Worm (Caenorhabditis elegans) whole organism, late embryonic: Measurements from ENCODE around the gene Y116A8C.465.

Source experiments
- C08G9.2 ChIP-seq: sonication (generic microtip); optimal IDR thresholded peaks from 2 replicates; lab custom pipeline; 2016; ENCODE audit warnings: mild to moderate bottlenecking, missing genetic modification characterization, moderate library complexity, missing compliant biosample characterization
- C38D4.7 ChIP-seq: fragments of 200-800 bp; sonication (Bioruptor generic); optimal IDR thresholded peaks from 2 replicates; lab custom pipeline; 2018; ENCODE audit warnings: mild to moderate bottlenecking, missing genetic modification characterization, moderate library complexity, missing compliant biosample characterization
- F13H6.1 ChIP-seq: sonication (generic microtip); optimal IDR thresholded peaks from 2 replicates; lab custom pipeline; 2016; ENCODE audit warnings: missing genetic modification characterization, missing compliant biosample characterization
- K02D7.2 ChIP-seq: sonication (generic microtip); optimal IDR thresholded peaks from 2 replicates; lab custom pipeline; 2017; ENCODE audit warnings: mild to moderate bottlenecking, missing genetic modification characterization, missing compliant biosample characterization
- K09A11.1 ChIP-seq: sonication (generic microtip); optimal IDR thresholded peaks from 2 replicates; lab custom pipeline; 2017; ENCODE audit warnings: antibody characterized with exemption, mild to moderate bottlenecking, missing genetic modification characterization, missing compliant biosample characterization; ENCODE audit not compliant: insufficient read depth
- Y22D7AL.16 ChIP-seq: sonication (generic microtip); optimal IDR thresholded peaks from 2 replicates; lab custom pipeline; 2016; ENCODE audit warnings: missing genetic modification characterization, missing compliant biosample characterization
- ahr-1 ChIP-seq: sonication (generic microtip); optimal IDR thresholded peaks from 2 replicates; lab custom pipeline; 2016; ENCODE audit warnings: missing genetic modification characterization, missing compliant biosample characterization
- ceh-14 ChIP-seq: sonication (generic microtip); optimal IDR thresholded peaks from 2 replicates; lab custom pipeline; 2016; ENCODE audit warnings: missing genotype, missing genetic modification characterization, missing compliant biosample characterization
- ceh-18 ChIP-seq: sonication (generic microtip); optimal IDR thresholded peaks from 2 replicates; lab custom pipeline; 2016; ENCODE audit warnings: missing genetic modification characterization, missing compliant biosample characterization
- ceh-2 ChIP-seq: sonication (generic microtip); optimal IDR thresholded peaks from 2 replicates; lab custom pipeline; 2016; ENCODE audit warnings: missing genotype, missing genetic modification characterization, missing compliant biosample characterization
- ceh-22 ChIP-seq: sonication (generic microtip); optimal IDR thresholded peaks from 2 replicates; lab custom pipeline; 2017; ENCODE audit warnings: missing biosample characterization, missing genetic modification characterization
- ceh-24 ChIP-seq: sonication (generic microtip); optimal IDR thresholded peaks from 2 replicates; lab custom pipeline; 2016; ENCODE audit warnings: mild to moderate bottlenecking, missing genetic modification characterization, missing compliant biosample characterization
- ceh-30 ChIP-seq: fragments of 150-350 bp; optimal IDR thresholded peaks from 2 replicates; lab custom pipeline; 2014; ENCODE audit warnings: missing biosample characterization, missing genetic modification characterization
- ceh-48 ChIP-seq: sonication (generic microtip); optimal IDR thresholded peaks from 2 replicates; lab custom pipeline; 2016; ENCODE audit warnings: missing genetic modification characterization, inconsistent platforms, missing compliant biosample characterization
- ceh-9 ChIP-seq: sonication (generic microtip); optimal IDR thresholded peaks from 2 replicates; lab custom pipeline; 2016; ENCODE audit warnings: mild to moderate bottlenecking, missing genetic modification characterization, inconsistent platforms, missing compliant biosample characterization
- dmd-4 ChIP-seq: sonication (generic microtip); optimal IDR thresholded peaks from 2 replicates; lab custom pipeline; 2016; ENCODE audit warnings: borderline replicate concordance, missing genetic modification characterization, missing compliant biosample characterization
- dve-1 ChIP-seq: sonication (generic microtip); optimal IDR thresholded peaks from 2 replicates; lab custom pipeline; 2017; ENCODE audit warnings: antibody characterized with exemption, mild to moderate bottlenecking, missing genetic modification characterization, missing compliant biosample characterization
- ets-4 ChIP-seq: sonication (generic microtip); optimal IDR thresholded peaks from 2 replicates; lab custom pipeline; 2016; ENCODE audit warnings: missing genetic modification characterization, missing compliant biosample characterization
- fax-1 ChIP-seq: sonication (generic microtip); optimal IDR thresholded peaks from 2 replicates; lab custom pipeline; 2016; ENCODE audit warnings: missing genotype, missing genetic modification characterization, missing compliant biosample characterization
- fkh-6 ChIP-seq: sonication (generic microtip); optimal IDR thresholded peaks from 2 replicates; lab custom pipeline; 2016; ENCODE audit warnings: missing genetic modification characterization, missing compliant biosample characterization
- gmeb-2 ChIP-seq: sonication (generic microtip); optimal IDR thresholded peaks from 2 replicates; lab custom pipeline; 2016; ENCODE audit warnings: missing genetic modification characterization, inconsistent platforms, missing compliant biosample characterization
- hlh-13 ChIP-seq: fragments of 200-800 bp; sonication (Bioruptor generic); optimal IDR thresholded peaks from 2 replicates; lab custom pipeline; 2018; ENCODE audit warnings: mild to moderate bottlenecking, missing genetic modification characterization, missing compliant biosample characterization
- hlh-15 ChIP-seq: sonication (generic microtip); optimal IDR thresholded peaks from 2 replicates; lab custom pipeline; 2016; ENCODE audit warnings: missing genetic modification characterization, missing compliant biosample characterization
- hlh-30 ChIP-seq: sonication (generic microtip); optimal IDR thresholded peaks from 2 replicates; lab custom pipeline; 2017; ENCODE audit warnings: antibody characterized with exemption, missing genetic modification characterization, missing compliant biosample characterization; ENCODE audit not compliant: insufficient read depth
- hlh-8 ChIP-seq: sonication (generic microtip); optimal IDR thresholded peaks from 2 replicates; lab custom pipeline; 2016; ENCODE audit warnings: missing genotype, missing genetic modification characterization, missing compliant biosample characterization
- lim-6 ChIP-seq: sonication (generic microtip); optimal IDR thresholded peaks from 2 replicates; lab custom pipeline; 2016; ENCODE audit warnings: missing genetic modification characterization, missing compliant biosample characterization
- lin-11 ChIP-seq: fragments of 200-800 bp; sonication (Bioruptor generic); optimal IDR thresholded peaks from 2 replicates; lab custom pipeline; 2018; ENCODE audit warnings: mild to moderate bottlenecking, missing genetic modification characterization, missing compliant biosample characterization
- madf-2 ChIP-seq: sonication (generic microtip); optimal IDR thresholded peaks from 2 replicates; lab custom pipeline; 2017; ENCODE audit warnings: missing genetic modification characterization, missing compliant biosample characterization
- mec-3 ChIP-seq: sonication (generic microtip); optimal IDR thresholded peaks from 2 replicates; lab custom pipeline; 2016; ENCODE audit warnings: borderline replicate concordance, missing genetic modification characterization, missing compliant biosample characterization
- nhr-11 ChIP-seq: fragments of 150-350 bp; optimal IDR thresholded peaks from 2 replicates; lab custom pipeline; 2014; ENCODE audit warnings: missing biosample characterization, missing genetic modification characterization
- nhr-232 ChIP-seq: sonication (generic microtip); optimal IDR thresholded peaks from 2 replicates; lab custom pipeline; 2016; ENCODE audit warnings: missing genetic modification characterization, missing compliant biosample characterization
- npax-4 ChIP-seq: sonication (generic microtip); optimal IDR thresholded peaks from 2 replicates; lab custom pipeline; 2016; ENCODE audit warnings: missing genetic modification characterization, missing compliant biosample characterization
- odd-2 ChIP-seq: sonication (generic microtip); optimal IDR thresholded peaks from 2 replicates; lab custom pipeline; 2017; ENCODE audit warnings: antibody characterized with exemption, mild to moderate bottlenecking, missing genetic modification characterization, missing compliant biosample characterization
- pat-9 ChIP-seq: fragments of 200-800 bp; sonication (Bioruptor generic); optimal IDR thresholded peaks from 2 replicates; lab custom pipeline; 2018; ENCODE audit warnings: mild to moderate bottlenecking, missing genetic modification characterization, moderate library complexity, missing compliant biosample characterization
- pax-1 ChIP-seq: fragments of 150-350 bp; optimal IDR thresholded peaks from 2 replicates; lab custom pipeline; 2014; ENCODE audit warnings: missing biosample characterization, missing genetic modification characterization
- pha-2 ChIP-seq: sonication (generic microtip); optimal IDR thresholded peaks from 2 replicates; lab custom pipeline; 2017; ENCODE audit warnings: mild to moderate bottlenecking, missing genetic modification characterization, missing compliant biosample characterization
- pha-4 ChIP-seq: fragments of 150-350 bp; optimal IDR thresholded peaks from 2 replicates; lab custom pipeline; 2018; ENCODE audit warnings: missing biosample characterization, missing genetic modification reagents, missing genetic modification characterization
- pros-1 ChIP-seq: fragments of 150-350 bp; optimal IDR thresholded peaks from 2 replicates; lab custom pipeline; 2014; ENCODE audit warnings: missing biosample characterization, missing genetic modification reagents, missing genetic modification characterization
- ref-2 ChIP-seq: sonication (generic microtip); optimal IDR thresholded peaks from 2 replicates; lab custom pipeline; 2016; ENCODE audit warnings: missing genetic modification characterization, missing compliant biosample characterization
- rnt-1 ChIP-seq: sonication (generic microtip); optimal IDR thresholded peaks from 2 replicates; lab custom pipeline; 2016; ENCODE audit warnings: missing genetic modification characterization, missing compliant biosample characterization
- sdc-2 ChIP-seq: sonication (generic microtip); optimal IDR thresholded peaks from 2 replicates; lab custom pipeline; 2016; ENCODE audit warnings: missing genotype, missing genetic modification characterization, missing compliant biosample characterization
- sox-2 ChIP-seq: fragments of 200-800 bp; sonication (Bioruptor generic); IDR thresholded peaks from 2 replicates; pipeline ENCODE4 v1.3.6; 2022; ENCODE audit warnings: missing genetic modification reagents, missing genetic modification characterization, missing compliant biosample characterization
- sox-4 ChIP-seq: sonication (generic microtip); optimal IDR thresholded peaks from 2 replicates; lab custom pipeline; 2017; ENCODE audit warnings: mild to moderate bottlenecking, missing genetic modification characterization, inconsistent platforms, missing compliant biosample characterization
- tbx-2 ChIP-seq: sonication (generic microtip); optimal IDR thresholded peaks from 2 replicates; lab custom pipeline; 2016; ENCODE audit warnings: missing genetic modification characterization, missing compliant biosample characterization
- ttx-3 ChIP-seq: sonication (generic microtip); optimal IDR thresholded peaks from 2 replicates; lab custom pipeline; 2016; ENCODE audit warnings: missing genetic modification reagents, missing genetic modification characterization, missing compliant biosample characterization
- unc-3 ChIP-seq, 2 experiments: fragments of 200-800 bp in 1 of 2; sonication (Bioruptor generic) in 1 of 2; sonication (generic microtip) in 1 of 2; conservative IDR thresholded peaks in 1 of 2; optimal IDR thresholded peaks in 1 of 2; 2 replicates each; pipeline versions ENCODE4 v1.3.6 to Lab custom; 2016 to 2022; ENCODE audit warnings: missing compliant biosample characterization in 2 of 2, missing genetic modification characterization in 2 of 2, missing genetic modification reagents in 1 of 2
- unc-42 ChIP-seq: sonication (generic microtip); optimal IDR thresholded peaks from 2 replicates; lab custom pipeline; 2016; ENCODE audit warnings: missing genotype, missing genetic modification characterization, missing compliant biosample characterization
- unc-86 ChIP-seq: sonication (generic microtip); optimal IDR thresholded peaks from 2 replicates; lab custom pipeline; 2016; ENCODE audit warnings: missing genetic modification characterization, missing compliant biosample characterization
- zip-5 ChIP-seq: sonication (generic microtip); optimal IDR thresholded peaks from 2 replicates; lab custom pipeline; 2016; ENCODE audit warnings: missing genetic modification characterization, missing compliant biosample characterization
- ztf-16 ChIP-seq: sonication (generic microtip); optimal IDR thresholded peaks from 2 replicates; lab custom pipeline; 2017; ENCODE audit warnings: missing genetic modification characterization, missing compliant biosample characterization

Y116A8C.465 gene

DNA sequence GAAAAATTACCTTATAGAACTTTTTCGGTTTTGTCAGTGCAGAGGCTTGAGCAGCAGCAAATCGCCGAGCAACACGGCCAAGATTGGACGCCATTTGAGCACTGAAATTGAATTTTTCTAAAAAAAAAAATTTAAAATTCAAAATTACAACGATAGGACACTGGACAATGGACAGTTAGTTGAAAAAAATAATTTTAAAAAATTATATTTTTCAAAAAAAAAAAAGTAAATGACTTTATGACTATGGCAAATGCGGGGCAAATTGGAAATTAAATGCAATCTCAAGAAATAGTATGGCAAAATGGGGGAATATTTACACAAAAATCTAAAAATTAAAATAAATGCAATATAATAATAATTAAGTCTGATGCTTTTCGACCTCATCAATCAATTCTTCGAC lies 31.1 kb downstream of the Y116A8C.465 start, which contains the start of gene Y116A8C.27:
Y116A8C.27 (minus strand) TSS at position 101 of the 400 bp plus-strand sequence.
- no peak for TF ChIP-seq rnt-1 (tag; lab: Kevin White, UChicago)
- TF ChIP-seq C08G9.2 (tag; lab: Kevin White, UChicago) = no peak
- TF ChIP-seq ceh-9 (tag; lab: Kevin White, UChicago) = no peak
- no peak for TF ChIP-seq nhr-232 (tag; lab: Kevin White, UChicago)
- no peak for TF ChIP-seq mec-3 (tag; lab: Kevin White, UChicago)
- TF ChIP-seq ceh-30 (tag; lab: Kevin White, UChicago) = no peak
- TF ChIP-seq ets-4 (tag; lab: Kevin White, UChicago) = no peak
- TF ChIP-seq pax-1 (tag; lab: Kevin White, UChicago) = no peak
- no peak for TF ChIP-seq Y22D7AL.16 (tag; lab: Kevin White, UChicago)

DNA sequence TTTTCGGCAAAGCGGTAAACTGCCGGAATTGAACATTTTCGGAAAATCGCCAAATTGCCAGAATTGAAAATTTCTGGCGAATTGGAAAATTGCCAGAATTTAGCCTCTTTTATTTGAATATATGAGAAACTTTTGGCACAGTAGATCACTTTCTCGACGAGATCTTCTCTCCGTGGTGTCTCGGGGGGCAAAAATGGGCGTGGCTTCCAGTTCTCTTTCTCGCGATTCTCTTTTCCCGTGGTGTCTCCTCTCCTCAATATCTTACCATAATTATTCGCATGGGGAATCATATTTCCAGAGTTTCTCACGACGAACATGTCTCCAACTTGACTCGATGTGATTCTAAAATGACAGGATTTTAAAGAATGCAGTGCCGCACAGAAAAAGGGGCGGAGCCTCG lies 34.1 kb downstream of the Y116A8C.465 start:
- TF ChIP-seq unc-3 (GFP tag; conservative IDR thresholded peaks at IDR 0.05; lab: Robert Waterston, UW) = no peak
- TF ChIP-seq unc-3 (tag; optimal IDR thresholded peaks at IDR 0.05; lab: Kevin White, UChicago) = no peak
- peak; percentile 61 for TF ChIP-seq fax-1 (tag; lab: Kevin White, UChicago)
- no peak for TF ChIP-seq lin-11 (tag; lab: Kevin White, UChicago)
- TF ChIP-seq ceh-24 (tag; lab: Kevin White, UChicago) = no peak
- peak; percentile 38 for TF ChIP-seq zip-5
- TF ChIP-seq nhr-11 (tag; lab: Kevin White, UChicago) = no peak
- no peak for TF ChIP-seq ceh-9 (tag; lab: Kevin White, UChicago)
- no peak for TF ChIP-seq hlh-8
- TF ChIP-seq fkh-6 (tag; lab: Kevin White, UChicago) = peak; percentile 9
- TF ChIP-seq ref-2 (tag; lab: Kevin White, UChicago) = peak; percentile 84
- TF ChIP-seq K09A11.1 = no peak
- TF ChIP-seq lim-6 = peak; percentile 7
- no peak for TF ChIP-seq sox-2 (GFP tag; lab: Robert Waterston, UW)
- TF ChIP-seq mec-3 (tag; lab: Kevin White, UChicago) = no peak
- no peak for TF ChIP-seq pha-2 (tag; lab: Kevin White, UChicago)
- no peak for TF ChIP-seq ceh-18 (tag; lab: Kevin White, UChicago)
- no peak for TF ChIP-seq K02D7.2
- peak; percentile 88 for TF ChIP-seq tbx-2 (tag; lab: Kevin White, UChicago)
- TF ChIP-seq ceh-22 (tag; lab: Kevin White, UChicago) = no peak
- TF ChIP-seq ceh-14 (tag; lab: Kevin White, UChicago) = peak; percentile 19
- TF ChIP-seq hlh-30 (tag; lab: Kevin White, UChicago) = no peak
- no peak for TF ChIP-seq F13H6.1 (tag; lab: Kevin White, UChicago)
- TF ChIP-seq sox-4 (tag; lab: Kevin White, UChicago) = no peak
- no peak for TF ChIP-seq dmd-4 (tag; lab: Kevin White, UChicago)
- TF ChIP-seq pros-1 (tag; lab: Kevin White, UChicago) = no peak
- no peak for TF ChIP-seq ceh-48 (tag; lab: Kevin White, UChicago)
- TF ChIP-seq C38D4.7 (GFP tag; lab: Kevin White, UChicago) = no peak
- no peak for TF ChIP-seq gmeb-2 (tag; lab: Kevin White, UChicago)
- no peak for TF ChIP-seq pha-4
- TF ChIP-seq ztf-16 (tag; lab: Kevin White, UChicago) = no peak
- TF ChIP-seq hlh-13 (GFP tag; lab: Kevin White, UChicago) = no peak
- TF ChIP-seq ceh-30 (tag; lab: Kevin White, UChicago) = no peak
- peak; percentile 10 for TF ChIP-seq ets-4 (tag; lab: Kevin White, UChicago)
- no peak for TF ChIP-seq unc-42 (tag; lab: Kevin White, UChicago)
- TF ChIP-seq dve-1 (tag; lab: Kevin White, UChicago) = no peak
- TF ChIP-seq unc-86 (tag; lab: Kevin White, UChicago) = no peak
- no peak for TF ChIP-seq hlh-15 (tag; lab: Kevin White, UChicago)
- TF ChIP-seq ceh-2 (tag; lab: Kevin White, UChicago) = peak; percentile 72
- TF ChIP-seq npax-4 = no peak
- no peak for TF ChIP-seq odd-2 (tag; lab: Kevin White, UChicago)
- TF ChIP-seq madf-2 (tag; lab: Kevin White, UChicago) = no peak
- peak; percentile 18 for TF ChIP-seq ahr-1 (tag; lab: Kevin White, UChicago)
- TF ChIP-seq C08G9.2 (tag; lab: Kevin White, UChicago) = peak; percentile 65
- no peak for TF ChIP-seq pat-9 (tag; lab: Kevin White, UChicago)
- no peak for TF ChIP-seq ttx-3 (tag; lab: Kevin White, UChicago)
- TF ChIP-seq sdc-2 (tag; lab: Kevin White, UChicago) = no peak
